Worm (Caenorhabditis elegans) whole organism, young adult: ENCODE measurements around the gene F54F2.9.

Source experiments
- B0336.3 ChIP-seq: fragments of 200-800 bp; sonication (Bioruptor generic); IDR thresholded peaks from 2 replicates; pipeline ENCODE4 v1.3.6; 2022; ENCODE audit warnings: missing genetic modification characterization, missing compliant biosample characterization
- F10E7.11 ChIP-seq: sonication (generic microtip); optimal IDR thresholded peaks from 2 replicates; lab custom pipeline; 2017; ENCODE audit warnings: mild to moderate bottlenecking, missing genetic modification characterization, moderate library complexity, missing compliant biosample characterization
- F22D6.2 ChIP-seq: sonication (generic microtip); optimal IDR thresholded peaks from 2 replicates; lab custom pipeline; 2016; ENCODE audit warnings: mild to moderate bottlenecking, missing genetic modification characterization, missing compliant biosample characterization
- F39B2.1 ChIP-seq: fragments of 200-800 bp; sonication (Bioruptor generic); IDR thresholded peaks from 2 replicates; pipeline ENCODE4 v1.3.6; 2022; ENCODE audit warnings: missing genetic modification reagents, missing genetic modification characterization, missing compliant biosample characterization
- F52B5.7 ChIP-seq: sonication (generic microtip); optimal IDR thresholded peaks from 2 replicates; lab custom pipeline; 2016; ENCODE audit warnings: mild to moderate bottlenecking, missing genetic modification characterization, missing compliant biosample characterization
- Y53F4B.3 ChIP-seq: fragments of 200-800 bp; sonication (Bioruptor generic); IDR thresholded peaks from 2 replicates; pipeline ENCODE4 v1.3.6; 2022; ENCODE audit warnings: missing genetic modification reagents, missing genetic modification characterization, missing compliant biosample characterization
- Y67H2A.10 ChIP-seq: fragments of 200-800 bp; sonication (Bioruptor generic); conservative IDR thresholded peaks from 2 replicates; pipeline ENCODE4 v1.3.6; 2022; ENCODE audit warnings: missing genetic modification reagents, missing genetic modification characterization, missing compliant biosample characterization
- Y95B8A.8 ChIP-seq: fragments of 200-800 bp; sonication (Bioruptor generic); IDR thresholded peaks from 2 replicates; pipeline ENCODE4 v1.3.6; 2022; ENCODE audit warnings: missing genetic modification reagents, missing genetic modification characterization, missing compliant biosample characterization
- ZK185.1 ChIP-seq: sonication (generic microtip); optimal IDR thresholded peaks from 2 replicates; lab custom pipeline; 2016; ENCODE audit warnings: mild to moderate bottlenecking, missing genetic modification characterization, missing compliant biosample characterization; ENCODE audit not compliant: poor library complexity, severe bottlenecking
- ama-1 ChIP-seq, 3 experiments: fragments of 150-350 bp in 1 of 3; sonication (generic microtip) in 2 of 3; optimal IDR thresholded peaks; 2 replicates each; lab custom pipeline; 2014 to 2018; ENCODE audit warnings: missing biosample characterization in 2 of 3, missing genetic modification characterization in 2 of 3, missing genetic modification reagents in 2 of 3
- aptf-2 ChIP-seq: fragments of 200-800 bp; sonication (Bioruptor generic); conservative IDR thresholded peaks from 2 replicates; pipeline ENCODE4 v1.3.6; 2022; ENCODE audit warnings: missing genetic modification reagents, missing genetic modification characterization, missing compliant biosample characterization
- aptf-3 ChIP-seq: fragments of 200-800 bp; sonication (Bioruptor generic); IDR thresholded peaks from 2 replicates; pipeline ENCODE4 v1.3.6; 2022; ENCODE audit warnings: missing genetic modification characterization, missing compliant biosample characterization
- bed-1 ChIP-seq: fragments of 200-800 bp; sonication (Bioruptor generic); IDR thresholded peaks from 2 replicates; pipeline ENCODE4 v1.3.6; 2022; ENCODE audit warnings: missing genetic modification reagents, missing genetic modification characterization, missing compliant biosample characterization
- ccch-3 ChIP-seq: fragments of 200-800 bp; sonication (Bioruptor generic); optimal IDR thresholded peaks from 2 replicates; lab custom pipeline; 2018; ENCODE audit warnings: mild to moderate bottlenecking, missing genetic modification characterization, missing compliant biosample characterization
- ceh-40 ChIP-seq: fragments of 200-800 bp; sonication (Bioruptor generic); IDR thresholded peaks from 2 replicates; pipeline ENCODE4 v1.3.6; 2022; ENCODE audit warnings: missing genetic modification characterization, missing compliant biosample characterization
- dox-1 ChIP-seq: fragments of 200-800 bp; sonication (Bioruptor generic); IDR thresholded peaks from 2 replicates; pipeline ENCODE4 v1.3.6; 2022; ENCODE audit warnings: missing genetic modification reagents, missing genetic modification characterization, missing compliant biosample characterization
- dpl-1 ChIP-seq: fragments of 150-350 bp; optimal IDR thresholded peaks from 2 replicates; lab custom pipeline; 2014; ENCODE audit warnings: missing biosample characterization, missing genetic modification reagents, missing genetic modification characterization
- egrh-3 ChIP-seq: fragments of 200-800 bp; sonication (Bioruptor generic); IDR thresholded peaks from 2 replicates; pipeline ENCODE4 v1.3.6; 2022; ENCODE audit warnings: missing genetic modification reagents, missing genetic modification characterization, missing compliant biosample characterization
- fkh-3 ChIP-seq: sonication (generic microtip); optimal IDR thresholded peaks from 2 replicates; lab custom pipeline; 2016; ENCODE audit warnings: mild to moderate bottlenecking, missing genetic modification characterization, missing compliant biosample characterization
- gei-17 ChIP-seq: fragments of 200-800 bp; sonication (Bioruptor generic); optimal IDR thresholded peaks from 2 replicates; lab custom pipeline; 2018; ENCODE audit warnings: mild to moderate bottlenecking, missing genetic modification characterization, missing compliant biosample characterization
- hlh-12 ChIP-seq: sonication (generic microtip); optimal IDR thresholded peaks from 2 replicates; lab custom pipeline; 2016; ENCODE audit warnings: missing genetic modification characterization, missing compliant biosample characterization
- hmg-1.2 ChIP-seq: fragments of 200-800 bp; sonication (Bioruptor generic); IDR thresholded peaks from 2 replicates; pipeline ENCODE4 v1.3.6; 2022; ENCODE audit warnings: missing genetic modification reagents, missing genetic modification characterization, missing compliant biosample characterization
- hsf-1 ChIP-seq: fragments of 200-800 bp; sonication (Bioruptor generic); IDR thresholded peaks from 2 replicates; pipeline ENCODE4 v1.3.6; 2022; ENCODE audit warnings: missing genetic modification reagents, missing genetic modification characterization, missing compliant biosample characterization
- let-526 ChIP-seq: fragments of 200-800 bp; sonication (Bioruptor generic); IDR thresholded peaks from 2 replicates; pipeline ENCODE4 v1.3.6; 2022; ENCODE audit warnings: missing genetic modification reagents, missing genetic modification characterization, missing compliant biosample characterization
- let-607 ChIP-seq, 2 experiments: fragments of 200-800 bp in 1 of 2; sonication (Bioruptor generic) in 1 of 2; sonication (generic microtip) in 1 of 2; optimal IDR thresholded peaks; 2 replicates each; lab custom pipeline; 2016 to 2018; ENCODE audit warnings: mild to moderate bottlenecking in 2 of 2, missing compliant biosample characterization in 2 of 2, missing genetic modification characterization in 2 of 2, moderate library complexity in 2 of 2, missing genotype in 1 of 2
- lin-54 ChIP-seq: fragments of 200-800 bp; sonication (Bioruptor generic); optimal IDR thresholded peaks from 2 replicates; lab custom pipeline; 2018; ENCODE audit warnings: mild to moderate bottlenecking, missing genetic modification characterization, missing compliant biosample characterization
- lsl-1 ChIP-seq: fragments of 200-800 bp; sonication (Bioruptor generic); optimal IDR thresholded peaks from 2 replicates; lab custom pipeline; 2018; ENCODE audit warnings: mild to moderate bottlenecking, missing genetic modification characterization, moderate library complexity, missing compliant biosample characterization
- madf-6 ChIP-seq: fragments of 200-800 bp; sonication (Bioruptor generic); IDR thresholded peaks from 2 replicates; pipeline ENCODE4 v1.3.6; 2022; ENCODE audit warnings: missing genetic modification reagents, missing genetic modification characterization, missing compliant biosample characterization
- madf-8 ChIP-seq: fragments of 200-800 bp; sonication (Bioruptor generic); conservative IDR thresholded peaks from 2 replicates; pipeline ENCODE4 v1.3.6; 2022; ENCODE audit warnings: missing genetic modification reagents, missing genetic modification characterization, missing compliant biosample characterization
- mcd-1 ChIP-seq: fragments of 200-800 bp; sonication (Bioruptor generic); IDR thresholded peaks from 2 replicates; pipeline ENCODE4 v1.3.6; 2022; ENCODE audit warnings: missing genetic modification reagents, missing genetic modification characterization, missing compliant biosample characterization
- mel-28 ChIP-seq: sonication (generic microtip); optimal IDR thresholded peaks from 2 replicates; lab custom pipeline; 2016; ENCODE audit warnings: borderline replicate concordance, mild to moderate bottlenecking, missing genetic modification characterization, missing compliant biosample characterization
- mxl-1 ChIP-seq: sonication (generic microtip); optimal IDR thresholded peaks from 2 replicates; lab custom pipeline; 2016; ENCODE audit warnings: missing genetic modification characterization, missing compliant biosample characterization
- nfya-2 ChIP-seq: fragments of 200-800 bp; sonication (Bioruptor generic); IDR thresholded peaks from 2 replicates; pipeline ENCODE4 v1.3.6; 2022; ENCODE audit warnings: missing genetic modification reagents, missing genetic modification characterization, missing compliant biosample characterization
- nhr-80 ChIP-seq: sonication (generic microtip); optimal IDR thresholded peaks from 2 replicates; lab custom pipeline; 2016; ENCODE audit warnings: missing genetic modification characterization, missing compliant biosample characterization
- rcor-1 ChIP-seq: fragments of 200-800 bp; sonication (Bioruptor generic); IDR thresholded peaks from 2 replicates; pipeline ENCODE4 v1.3.6; 2022; ENCODE audit warnings: missing genetic modification reagents, missing genetic modification characterization, missing compliant biosample characterization
- rpc-1 ChIP-seq, 2 experiments: fragments of 150-350 bp in 1 of 2; sonication (generic microtip) in 1 of 2; optimal IDR thresholded peaks; 2 replicates each; lab custom pipeline; 2014 to 2018; ENCODE audit warnings: missing biosample characterization in 1 of 2, missing genetic modification characterization in 1 of 2, missing genetic modification reagents in 1 of 2, missing genotype in 1 of 2
- sea-2 ChIP-seq: fragments of 200-800 bp; sonication (Bioruptor generic); IDR thresholded peaks from 2 replicates; pipeline ENCODE4 v1.3.6; 2022; ENCODE audit warnings: missing genetic modification characterization, missing compliant biosample characterization
- snpc-1.1 ChIP-seq: sonication (generic microtip); optimal IDR thresholded peaks from 2 replicates; lab custom pipeline; 2017; ENCODE audit warnings: missing genetic modification characterization, mild to moderate bottlenecking, missing compliant biosample characterization, antibody characterized with exemption, moderate library complexity, missing genotype, missing genetic modification reagents; ENCODE audit not compliant: insufficient read depth
- snpc-4 ChIP-seq, 5 experiments: fragments of 150-350 bp in 1 of 5; sonication (generic microtip) in 4 of 5; optimal IDR thresholded peaks; 2 replicates each; lab custom pipeline; 2014 to 2018; ENCODE audit warnings: missing genetic modification characterization in 5 of 5, missing biosample characterization in 3 of 5, antibody characterized with exemption in 2 of 5, mild to moderate bottlenecking in 2 of 5, missing compliant biosample characterization in 2 of 5, missing genotype in 2 of 5, moderate library complexity in 2 of 5, missing genetic modification reagents in 1 of 5
- tbp1 ChIP-seq: fragments of 200-800 bp; sonication (Bioruptor generic); optimal IDR thresholded peaks from 2 replicates; lab custom pipeline; 2018; ENCODE audit warnings: mild to moderate bottlenecking, missing genetic modification characterization, missing compliant biosample characterization
- unc-130 ChIP-seq: sonication (generic microtip); optimal IDR thresholded peaks from 2 replicates; lab custom pipeline; 2016; ENCODE audit warnings: missing genetic modification reagents, missing genetic modification characterization, missing compliant biosample characterization
- unc-62 ChIP-seq: fragments of 150-350 bp; optimal IDR thresholded peaks from 2 replicates; lab custom pipeline; 2014; ENCODE audit warnings: missing biosample characterization, missing genetic modification reagents, missing genetic modification characterization
- xnd-1 ChIP-seq: sonication (generic microtip); optimal IDR thresholded peaks from 2 replicates; lab custom pipeline; 2016; ENCODE audit warnings: missing genotype, missing genetic modification reagents, missing genetic modification characterization, missing compliant biosample characterization
- zfh-2 ChIP-seq: fragments of 200-800 bp; sonication (Bioruptor generic); conservative IDR thresholded peaks from 2 replicates; pipeline ENCODE4 v1.3.6; 2022; ENCODE audit warnings: missing genetic modification reagents, missing genetic modification characterization, missing compliant biosample characterization
- zim-3 ChIP-seq: sonication (generic microtip); optimal IDR thresholded peaks from 2 replicates; lab custom pipeline; 2017; ENCODE audit warnings: mild to moderate bottlenecking, missing genetic modification characterization, moderate library complexity, missing compliant biosample characterization
- ztf-25 ChIP-seq: fragments of 200-800 bp; sonication (Bioruptor generic); IDR thresholded peaks from 2 replicates; pipeline ENCODE4 v1.3.6; 2022; ENCODE audit warnings: missing genetic modification reagents, missing genetic modification characterization, missing compliant biosample characterization
- ztf-6 ChIP-seq: fragments of 200-800 bp; sonication (Bioruptor generic); IDR thresholded peaks from 2 replicates; pipeline ENCODE4 v1.3.6; 2022; ENCODE audit warnings: missing genetic modification reagents, missing genetic modification characterization, missing compliant biosample characterization

Gene F54F2.9

ce11 chrIII:8865294-8865766 lies 38.3 kb upstream of the F54F2.9 start (continued):
- TF ChIP-seq dpl-1 (GFP tag; lab: Kevin White, UChicago): no peak
- TF ChIP-seq ztf-6: no peak
- TF ChIP-seq lsl-1 (GFP tag; lab: Kevin White, UChicago): no peak
- no peak for TF ChIP-seq nfya-2 (GFP tag; lab: Robert Waterston, UW)
- peak; percentile 16 for TF ChIP-seq unc-130 (GFP tag; lab: Kevin White, UChicago)
- TF ChIP-seq rcor-1 (GFP tag; lab: Robert Waterston, UW): 0 out of 2 replicates have a peak, but pooled peaks have one; percentile 24
- peak; percentile 52 for TF ChIP-seq ZK185.1 (tag; lab: Kevin White, UChicago)
- no peak for TF ChIP-seq aptf-2 (GFP tag; lab: Robert Waterston, UW)
- TF ChIP-seq let-526 (GFP tag; lab: Robert Waterston, UW): peak; percentile 79; the same call in 1 of the 2 replicates
- peak; percentile 98 for TF ChIP-seq nhr-80 (tag; lab: Kevin White, UChicago)
- no peak for TF ChIP-seq Y53F4B.3 (GFP tag; lab: Robert Waterston, UW)
- peak; percentile 83 for TF ChIP-seq hmg-1.2 (GFP tag; lab: Robert Waterston, UW)
- TF ChIP-seq hsf-1 (GFP tag; lab: Robert Waterston, UW): 0 out of 2 replicates have a peak, but pooled peaks have one; percentile 8
- 0 out of 2 replicates have a peak, but pooled peaks have one; percentile 45 for TF ChIP-seq ztf-25 (GFP tag; lab: Robert Waterston, UW)
- peak; percentile 78 for TF ChIP-seq mcd-1 (GFP tag; lab: Robert Waterston, UW)
- TF ChIP-seq mel-28 (tag; lab: Kevin White, UChicago): no peak
- TF ChIP-seq rpc-1 (optimal IDR thresholded peaks at IDR 0.05; lab: Kevin White, UChicago): no peak
- TF ChIP-seq rpc-1 (tag; optimal IDR thresholded peaks at IDR 0.05; lab: Kevin White, UChicago): no peak
- no peak for TF ChIP-seq madf-6 (GFP tag; lab: Robert Waterston, UW)
- peak; percentile 95 for TF ChIP-seq ama-1 (optimal IDR thresholded peaks at IDR 0.05; lab: Kevin White, UChicago)
- no peak for TF ChIP-seq ama-1 (GFP tag; optimal IDR thresholded peaks at IDR 0.05; lab: Kevin White, UChicago)
- peak; percentile 55 for TF ChIP-seq F52B5.7 (tag; lab: Kevin White, UChicago)
- TF ChIP-seq B0336.3: peak; percentile 85; the same call in 1 of the 2 replicates
- no peak for TF ChIP-seq F39B2.1
- TF ChIP-seq unc-62 (GFP tag; lab: Kevin White, UChicago): no peak
- peak; percentile 74 for TF ChIP-seq gei-17 (GFP tag; lab: Kevin White, UChicago)
- TF ChIP-seq tbp1 (GFP tag; lab: Kevin White, UChicago): peak; percentile 67
- TF ChIP-seq F22D6.2: peak; percentile 52
- no peak for TF ChIP-seq snpc-1.1 (tag; lab: Kevin White, UChicago)
- no peak for TF ChIP-seq F10E7.11 (tag; lab: Kevin White, UChicago)
- TF ChIP-seq madf-8: no peak
- peak; percentile 79 for TF ChIP-seq egrh-3
- TF ChIP-seq let-607 (tag; optimal IDR thresholded peaks at IDR 0.05; lab: Kevin White, UChicago): peak; percentile 47 to 87
- peak; percentile 98 for TF ChIP-seq zfh-2
- no peak for TF ChIP-seq aptf-3 (GFP tag; lab: Robert Waterston, UW)
- no peak for TF ChIP-seq hlh-12
- TF ChIP-seq fkh-3: no peak
- peak; percentile 94 for TF ChIP-seq dox-1 (GFP tag; lab: Robert Waterston, UW)
- TF ChIP-seq xnd-1 (tag; lab: Kevin White, UChicago): no peak
- TF ChIP-seq ceh-40 (GFP tag; lab: Robert Waterston, UW): no peak
- TF ChIP-seq bed-1 (GFP tag; lab: Robert Waterston, UW): peak; percentile 81; the same call in 1 of the 2 replicates
- peak; percentile 57 for TF ChIP-seq lin-54 (GFP tag; lab: Kevin White, UChicago)
- no peak for TF ChIP-seq snpc-4 (GFP tag; optimal IDR thresholded peaks at IDR 0.05; lab: Kevin White, UChicago)
- peak in 3 of 4 experiments; percentile 27 to 45 (median 27) for TF ChIP-seq snpc-4 (tag; optimal IDR thresholded peaks at IDR 0.05; lab: Kevin White, UChicago)
- no peak for TF ChIP-seq Y67H2A.10 (GFP tag; lab: Robert Waterston, UW)
- TF ChIP-seq ccch-3: no peak
- TF ChIP-seq sea-2: no peak
- no peak for TF ChIP-seq Y95B8A.8 (GFP tag; lab: Robert Waterston, UW)
- peak; percentile 33 for TF ChIP-seq zim-3 (tag; lab: Kevin White, UChicago)
- TF ChIP-seq mxl-1 (tag; lab: Kevin White, UChicago): no peak
